Fruit fly (Drosophila melanogaster): ENCODE results near the gene CtIP.

The CtIP gene

DNA sequence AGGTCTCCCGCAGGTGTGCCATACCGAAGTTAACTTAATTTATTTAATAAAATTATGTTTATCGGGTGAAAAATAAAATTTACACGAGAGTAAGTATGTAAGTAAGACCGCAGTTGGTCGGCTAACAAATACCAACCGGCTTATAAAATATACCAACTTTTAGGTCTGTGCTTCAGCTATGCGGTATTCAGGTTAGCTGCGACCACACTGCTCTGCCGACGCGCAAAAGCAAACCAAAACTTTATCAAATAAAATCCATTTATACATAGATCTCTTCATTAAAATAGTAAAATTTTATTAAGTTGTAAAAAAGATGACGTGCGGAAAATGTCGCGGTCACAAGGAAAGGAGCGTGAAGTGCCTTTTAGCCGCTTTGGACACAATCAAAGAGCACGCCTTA is at the start of gene CtIP, which contains the start of gene mRpL15 (continued):
- TF ChIP-seq CG13287 (GFP tag; IDR thresholded peaks at IDR 0.05; ENCODE audit: partially characterized antibody) (peak; percentile 51; the same call in 1 of the 2 replicates), lilli (GFP tag; optimal IDR thresholded peaks at IDR 0.05) (no peak), CG11093 (GFP tag; IDR thresholded peaks at IDR 0.05) (no peak), CG16813 (GFP tag; IDR thresholded peaks at IDR 0.05; ENCODE audit: partially characterized antibody) (no peak), D19B (GFP tag; optimal IDR thresholded peaks at IDR 0.05) (no peak), CkIIα-i1 (GFP tag; IDR thresholded peaks at IDR 0.05) (no peak), Ravus (GFP tag; IDR thresholded peaks at IDR 0.05) (no peak), trem (tag; optimal IDR thresholded peaks at IDR 0.05) (peak; percentile 53), Dp (GFP tag; optimal IDR thresholded peaks at IDR 0.05) (peak; percentile 62), Atf3 (GFP tag; optimal IDR thresholded peaks at IDR 0.05) (no peak), dysf (GFP tag; IDR thresholded peaks at IDR 0.05) (no peak), CG8924 (tag; optimal IDR thresholded peaks at IDR 0.05) (peak; percentile 3), dati (GFP tag; IDR thresholded peaks at IDR 0.05) (no peak), CG8281 (tag; optimal IDR thresholded peaks at IDR 0.05) (no peak), MESR4 (GFP tag; optimal IDR thresholded peaks at IDR 0.05) (peak; percentile 39), HLHmδ (GFP tag; optimal IDR thresholded peaks at IDR 0.05) (no peak), Dad (GFP tag; optimal IDR thresholded peaks at IDR 0.05) (no peak), HmgZ (tag; optimal IDR thresholded peaks at IDR 0.05) (peak; percentile 15), vfl (GFP tag; optimal IDR thresholded peaks at IDR 0.05) (no peak), Adf1 (GFP tag; IDR thresholded peaks at IDR 0.05) (0 out of 2 replicates have a peak, but pooled peaks have one; percentile 31), CG10147 (GFP tag; optimal IDR thresholded peaks at IDR 0.05) (no peak), Taf1 (GFP tag; IDR thresholded peaks at IDR 0.05) (no peak), Elba2 (GFP tag; optimal IDR thresholded peaks at IDR 0.05) (no peak), hth (optimal IDR thresholded peaks at IDR 0.05) (no peak), sd (tag; optimal IDR thresholded peaks at IDR 0.05) (peak; percentile 53), YL-1 (GFP tag; optimal IDR thresholded peaks at IDR 0.05) (peak; percentile 75), CG6791 (GFP tag; IDR thresholded peaks at IDR 0.05; ENCODE audit: partially characterized antibody) (no peak), MBD-R2 (GFP tag; IDR thresholded peaks at IDR 0.05) (peak; percentile 86), CG6689 (GFP tag; IDR thresholded peaks at IDR 0.05) (no peak), pho (GFP tag; optimal IDR thresholded peaks at IDR 0.05) (no peak), Sin3A (optimal IDR thresholded peaks at IDR 0.05) (peak; percentile 22), CG33213 (GFP tag; optimal IDR thresholded peaks at IDR 0.05) (no peak), CG17186 (GFP tag; optimal IDR thresholded peaks at IDR 0.05) (peak; percentile 49), Ssrp (tag; optimal IDR thresholded peaks at IDR 0.05) (no peak), CG2116 (GFP tag; optimal IDR thresholded peaks at IDR 0.05) (peak; percentile 5), amos (GFP tag; IDR thresholded peaks at IDR 0.05; ENCODE audit: partially characterized antibody) (peak; percentile 36; the same call in 1 of the 2 replicates), CG4707 (GFP tag; optimal IDR thresholded peaks at IDR 0.05) (no peak), sens (GFP tag) (peak; percentile 33), Nf-YC (tag; optimal IDR thresholded peaks at IDR 0.05) (no peak), Dref (GFP tag; IDR thresholded peaks at IDR 0.05) (peak; percentile 35; the same call in 1 of the 2 replicates), GATAe (GFP tag; conservative IDR thresholded peaks at IDR 0.05) (no peak), CG34422 (GFP tag; IDR thresholded peaks at IDR 0.05) (peak; percentile 68; the same call in 1 of the 3 replicates)
